Worm (Caenorhabditis elegans): ENCODE data around the gene apa-2.

Gene apa-2

ce11 chrX:9330721-9331212 lies 7.7 kb upstream of the apa-2 start, which contains the start of gene T20B5.2:
TSS of gene T20B5.2 (plus strand) at chrX:9331162.
- TF ChIP-seq sup-37 (GFP tag; optimal IDR thresholded peaks at IDR 0.05) (peak; percentile 26), ceh-63 (GFP tag; optimal IDR thresholded peaks at IDR 0.05) (no peak), ces-1 (GFP tag; optimal IDR thresholded peaks at IDR 0.05) (no peak), lin-14 (GFP tag; optimal IDR thresholded peaks at IDR 0.05) (peak; percentile 36), mef-2 (tag; optimal IDR thresholded peaks at IDR 0.05) (no peak), nhr-19 (GFP tag; conservative IDR thresholded peaks at IDR 0.05) (no peak), nhr-77 (tag; optimal IDR thresholded peaks at IDR 0.05) (peak; percentile 27), egl-13 (tag; optimal IDR thresholded peaks at IDR 0.05) (no peak), tbx-2 (tag; optimal IDR thresholded peaks at IDR 0.05) (peak; percentile 59)

DNA sequence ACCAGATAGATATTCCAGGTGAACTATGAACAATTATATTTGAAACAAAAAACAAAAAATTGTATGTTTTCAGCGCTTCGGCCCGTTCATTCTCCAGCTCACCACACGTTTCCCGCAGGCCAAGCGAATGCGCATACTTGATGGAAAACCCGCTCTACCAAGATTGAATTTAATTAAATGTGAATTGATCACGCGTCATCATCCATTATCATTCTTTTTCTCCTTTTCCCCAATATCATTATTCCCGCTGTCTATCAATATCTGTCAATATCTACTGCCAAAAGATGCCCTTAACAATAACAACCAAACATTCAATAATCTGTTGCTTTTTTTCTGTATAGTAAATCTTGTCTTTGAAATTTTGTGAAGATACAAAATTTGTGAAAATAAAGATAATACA lies 2.2 kb upstream of the apa-2 start:
- TF ChIP-seq blmp-1 (tag; optimal IDR thresholded peaks at IDR 0.05): peak; percentile 20
- no peak for TF ChIP-seq egl-13 (tag; optimal IDR thresholded peaks at IDR 0.05)
- TF ChIP-seq elt-3 (tag; optimal IDR thresholded peaks at IDR 0.05): peak in 1 of 6 experiments; percentile 24
- peak; percentile 51 for TF ChIP-seq nhr-85 (tag)

ce11 chrX:9337832-9338231 lies 643 bp upstream of the apa-2 start:
- peak; percentile 22 for TF ChIP-seq irx-1 (tag; optimal IDR thresholded peaks at IDR 0.05)
- peak in 2 of 3 experiments; percentile 13 to 33 for TF ChIP-seq dpl-1 (GFP tag; optimal IDR thresholded peaks at IDR 0.05)
- TF ChIP-seq ztf-11 (tag; optimal IDR thresholded peaks at IDR 0.05): no peak
- no peak for TF ChIP-seq snpc-4 (tag; optimal IDR thresholded peaks at IDR 0.05)
- peak; percentile 73 for TF ChIP-seq tbx-2 (tag; optimal IDR thresholded peaks at IDR 0.05)
- no peak for TF ChIP-seq jun-1 (tag; optimal IDR thresholded peaks at IDR 0.05)
- TF ChIP-seq mef-2 (tag; optimal IDR thresholded peaks at IDR 0.05): no peak
- no peak for TF ChIP-seq grh-1 (GFP tag; IDR thresholded peaks at IDR 0.05)
- TF ChIP-seq ceh-8 (GFP tag; optimal IDR thresholded peaks at IDR 0.05): no peak
- no peak for TF ChIP-seq nhr-84 (tag; optimal IDR thresholded peaks at IDR 0.05)
- TF ChIP-seq rnt-1 (tag; optimal IDR thresholded peaks at IDR 0.05): peak; percentile 52
- TF ChIP-seq nhr-237 (tag; optimal IDR thresholded peaks at IDR 0.05): no peak
- TF ChIP-seq mab-9 (GFP tag; IDR thresholded peaks at IDR 0.05): peak; percentile 56
- peak; percentile 14 for TF ChIP-seq egl-13 (tag; optimal IDR thresholded peaks at IDR 0.05)
- peak; percentile 65 for TF ChIP-seq blmp-1 (tag; optimal IDR thresholded peaks at IDR 0.05)
- no peak for TF ChIP-seq hlh-4 (tag; optimal IDR thresholded peaks at IDR 0.05)
- peak; percentile 59 for TF ChIP-seq xbp-1 (tag; optimal IDR thresholded peaks at IDR 0.05)
- peak; percentile 4 for TF ChIP-seq nhr-90 (tag; optimal IDR thresholded peaks at IDR 0.05; ENCODE audit: poor library complexity)
- TF ChIP-seq lin-13 (GFP tag; optimal IDR thresholded peaks at IDR 0.05): no peak
- no peak for TF ChIP-seq elt-2 (tag; optimal IDR thresholded peaks at IDR 0.05)
- TF ChIP-seq nhr-85 (tag): peak; percentile 79
- TF ChIP-seq nhr-71 (tag; optimal IDR thresholded peaks at IDR 0.05): peak; percentile 73
- no peak for TF ChIP-seq efl-3 (GFP tag; optimal IDR thresholded peaks at IDR 0.05)
- TF ChIP-seq lin-14 (GFP tag; optimal IDR thresholded peaks at IDR 0.05): peak; percentile 90
- TF ChIP-seq swsn-7 (tag; optimal IDR thresholded peaks at IDR 0.05): peak; percentile 69
- TF ChIP-seq nhr-20 (tag; optimal IDR thresholded peaks at IDR 0.05): peak; percentile 51
- TF ChIP-seq ceh-90 (tag; optimal IDR thresholded peaks at IDR 0.05): no peak
- no peak for TF ChIP-seq ztf-4 (tag; optimal IDR thresholded peaks at IDR 0.05)
- no peak for TF ChIP-seq zag-1 (tag; optimal IDR thresholded peaks at IDR 0.05)
- TF ChIP-seq ceh-63 (GFP tag; optimal IDR thresholded peaks at IDR 0.05): no peak
- TF ChIP-seq ets-5 (GFP tag; IDR thresholded peaks at IDR 0.05): no peak
- TF ChIP-seq hlh-17 (GFP tag; optimal IDR thresholded peaks at IDR 0.05; ENCODE audit: borderline replicate concordance): no peak
- no peak for TF ChIP-seq ceh-88 (GFP tag; IDR thresholded peaks at IDR 0.05)
- TF ChIP-seq lin-35 (GFP tag; optimal IDR thresholded peaks at IDR 0.05): peak; percentile 43 to 48
- TF ChIP-seq skn-1 (tag; optimal IDR thresholded peaks at IDR 0.05): no peak
- TF ChIP-seq pax-3 (tag; optimal IDR thresholded peaks at IDR 0.05): no peak
- no peak for TF ChIP-seq nhr-76 (tag; optimal IDR thresholded peaks at IDR 0.05)
- TF ChIP-seq egl-27 (tag; optimal IDR thresholded peaks at IDR 0.05): no peak
- TF ChIP-seq sox-4 (tag; optimal IDR thresholded peaks at IDR 0.05): no peak
- no peak for TF ChIP-seq vab-15 (tag; optimal IDR thresholded peaks at IDR 0.05)
- peak; percentile 64 for TF ChIP-seq C16A3.4 (tag; optimal IDR thresholded peaks at IDR 0.05)
- no peak for TF ChIP-seq C34B4.2 (tag; optimal IDR thresholded peaks at IDR 0.05)
- TF ChIP-seq ces-1 (GFP tag; optimal IDR thresholded peaks at IDR 0.05): no peak
